Fruit fly (Drosophila melanogaster) whole organism, embryonic: ENCODE measurements around the gene CG43136.

Experiments
- Antp ChIP-seq: fragments of 200-800 bp; sonication (Bioruptor generic); optimal IDR thresholded peaks from 3 replicates; lab custom pipeline; 2016; ENCODE audit warnings: missing biosample characterization, missing genetic modification characterization
- Bgb ChIP-seq: fragments of 200-800 bp; sonication (Bioruptor generic); IDR thresholded peaks from 2 replicates; pipeline ENCODE4 v1.3.6; 2022; ENCODE audit warnings: missing biosample characterization, missing genetic modification characterization; ENCODE audit not compliant: partially characterized antibody
- CG11695 ChIP-seq: fragments of 200-800 bp; sonication (Bioruptor generic); IDR thresholded peaks from 3 replicates; pipeline ENCODE4 v1.3.6; 2022; ENCODE audit warnings: missing biosample characterization, missing genetic modification characterization
- CG12155 ChIP-seq: fragments of 200-800 bp; sonication (Bioruptor generic); optimal IDR thresholded peaks from 3 replicates; lab custom pipeline; 2016; ENCODE audit warnings: missing biosample characterization, missing genetic modification characterization
- CG12391 ChIP-seq: fragments of 200-800 bp; sonication (Bioruptor generic); optimal IDR thresholded peaks from 3 replicates; lab custom pipeline; 2018; ENCODE audit warnings: missing biosample characterization, mild to moderate bottlenecking, missing genetic modification characterization, moderate library complexity
- CG13624 ChIP-seq: fragments of 200-800 bp; sonication (Bioruptor generic); optimal IDR thresholded peaks from 2 replicates; lab custom pipeline; 2016; ENCODE audit warnings: missing biosample characterization, missing genetic modification characterization
- CG13775 ChIP-seq: fragments of 200-800 bp; sonication (Bioruptor generic); optimal IDR thresholded peaks from 3 replicates; lab custom pipeline; 2017; ENCODE audit warnings: missing biosample characterization, mild to moderate bottlenecking, missing genetic modification characterization
- CG14014 ChIP-seq: fragments of 200-800 bp; sonication (Bioruptor generic); IDR thresholded peaks from 2 replicates; pipeline ENCODE4 v1.3.6; 2022; ENCODE audit warnings: missing biosample characterization, missing genetic modification characterization
- CG14710 ChIP-seq: fragments of 200-800 bp; sonication (Bioruptor generic); optimal IDR thresholded peaks from 3 replicates; lab custom pipeline; 2019; ENCODE audit warnings: missing biosample characterization, mild to moderate bottlenecking, missing genetic modification characterization, moderate library complexity
- CG15514 ChIP-seq: fragments of 200-800 bp; sonication (Bioruptor generic); optimal IDR thresholded peaks from 3 replicates; lab custom pipeline; 2017; ENCODE audit warnings: missing biosample characterization, missing genetic modification characterization, mild to moderate bottlenecking, moderate library complexity, missing genetic modification reagents
- CG17802 ChIP-seq: fragments of 200-800 bp; sonication (Bioruptor generic); optimal IDR thresholded peaks from 2 replicates; lab custom pipeline; 2018; ENCODE audit warnings: missing biosample characterization, mild to moderate bottlenecking, missing genetic modification characterization, moderate library complexity
- CG18599 ChIP-seq: fragments of 200-800 bp; sonication (Bioruptor generic); optimal IDR thresholded peaks from 3 replicates; lab custom pipeline; 2017; ENCODE audit warnings: missing biosample characterization, missing genetic modification characterization, mild to moderate bottlenecking, moderate library complexity, missing genetic modification reagents
- CG2678 ChIP-seq: fragments of 200-800 bp; sonication (Bioruptor generic); optimal IDR thresholded peaks from 3 replicates; lab custom pipeline; 2019; ENCODE audit warnings: missing biosample characterization, mild to moderate bottlenecking, missing genetic modification characterization, moderate library complexity
- CG31388 ChIP-seq: fragments of 200-800 bp; sonication (Bioruptor generic); optimal IDR thresholded peaks from 2 replicates; lab custom pipeline; 2016; ENCODE audit warnings: missing biosample characterization, missing genetic modification characterization
- CG32772 ChIP-seq: fragments of 200-800 bp; sonication (Bioruptor generic); IDR thresholded peaks from 2 replicates; pipeline ENCODE4 v1.3.6; 2022; ENCODE audit warnings: missing biosample characterization, missing genetic modification characterization
- CG3281 ChIP-seq: fragments of 200-800 bp; sonication (Bioruptor generic); optimal IDR thresholded peaks from 3 replicates; lab custom pipeline; 2017; ENCODE audit warnings: missing biosample characterization, mild to moderate bottlenecking, missing genetic modification characterization
- CG7271 ChIP-seq: fragments of 200-800 bp; sonication (Bioruptor generic); optimal IDR thresholded peaks from 2 replicates; lab custom pipeline; 2018; ENCODE audit warnings: missing biosample characterization, mild to moderate bottlenecking, missing genetic modification characterization, moderate library complexity
- CG7987 ChIP-seq: fragments of 200-800 bp; sonication (Bioruptor generic); optimal IDR thresholded peaks from 2 replicates; lab custom pipeline; 2018; ENCODE audit warnings: missing biosample characterization, mild to moderate bottlenecking, missing genetic modification characterization, moderate library complexity
- CG8359 ChIP-seq: fragments of 200-800 bp; sonication (Bioruptor generic); optimal IDR thresholded peaks from 2 replicates; lab custom pipeline; 2017; ENCODE audit warnings: missing biosample characterization, mild to moderate bottlenecking, missing genetic modification characterization, borderline replicate concordance
- CkIIα-i1 ChIP-seq: fragments of 200-800 bp; sonication (Bioruptor generic); IDR thresholded peaks from 2 replicates; pipeline ENCODE4 v1.3.6; 2022; ENCODE audit warnings: missing biosample characterization, missing genetic modification characterization
- ERR ChIP-seq: fragments of 200-800 bp; sonication (Bioruptor generic); optimal IDR thresholded peaks from 2 replicates; lab custom pipeline; 2016; ENCODE audit warnings: missing biosample characterization, missing genetic modification characterization
- Fer1 ChIP-seq: fragments of 200-800 bp; sonication (Bioruptor generic); optimal IDR thresholded peaks from 2 replicates; lab custom pipeline; 2017; ENCODE audit warnings: missing biosample characterization, mild to moderate bottlenecking, missing genetic modification characterization
- Gsc ChIP-seq: fragments of 200-800 bp; sonication (Bioruptor generic); IDR thresholded peaks from 2 replicates; pipeline ENCODE4 v1.3.6; 2022; ENCODE audit warnings: missing biosample characterization, missing genetic modification characterization
- HmgZ ChIP-seq: fragments of 200-800 bp; sonication (Bioruptor generic); optimal IDR thresholded peaks from 2 replicates; lab custom pipeline; 2018; ENCODE audit warnings: missing biosample characterization, mild to moderate bottlenecking, missing genetic modification characterization
- Hmr ChIP-seq: fragments of 200-800 bp; sonication (Bioruptor generic); optimal IDR thresholded peaks from 3 replicates; lab custom pipeline; 2017; ENCODE audit warnings: mild to moderate bottlenecking, missing biosample characterization, missing genetic modification reagents, missing genetic modification characterization
- Max ChIP-seq: fragments of 200-800 bp; sonication (Bioruptor generic); optimal IDR thresholded peaks from 2 replicates; lab custom pipeline; 2016; ENCODE audit warnings: missing biosample characterization, mild to moderate bottlenecking, missing genetic modification characterization
- Myb ChIP-seq: fragments of 200-800 bp; sonication (Bioruptor generic); optimal IDR thresholded peaks from 2 replicates; lab custom pipeline; 2016; ENCODE audit warnings: missing biosample characterization, missing genetic modification characterization
- NFAT ChIP-seq: fragments of 200-800 bp; sonication (Bioruptor generic); IDR thresholded peaks from 2 replicates; pipeline ENCODE4 v1.3.6; 2022; ENCODE audit warnings: missing biosample characterization, missing genetic modification characterization
- NfI ChIP-seq: fragments of 200-800 bp; sonication (Bioruptor generic); optimal IDR thresholded peaks from 3 replicates; lab custom pipeline; 2018; ENCODE audit warnings: missing biosample characterization, mild to moderate bottlenecking, missing genetic modification characterization, moderate library complexity
- PHDP ChIP-seq: fragments of 200-800 bp; sonication (Bioruptor generic); optimal IDR thresholded peaks from 3 replicates; lab custom pipeline; 2018; ENCODE audit warnings: missing biosample characterization, mild to moderate bottlenecking, missing genetic modification characterization, moderate library complexity
- Rfx ChIP-seq: fragments of 200-800 bp; sonication (Bioruptor generic); IDR thresholded peaks from 2 replicates; pipeline ENCODE4 v1.3.6; 2022; ENCODE audit warnings: missing biosample characterization, missing genetic modification characterization
- Spps ChIP-seq: fragments of 200-800 bp; sonication (Bioruptor generic); optimal IDR thresholded peaks from 2 replicates; lab custom pipeline; 2018; ENCODE audit warnings: missing biosample characterization, mild to moderate bottlenecking, missing genetic modification characterization
- Taf1 ChIP-seq: fragments of 200-800 bp; sonication (Bioruptor generic); IDR thresholded peaks from 2 replicates; pipeline ENCODE4 v1.3.6; 2022; ENCODE audit warnings: missing biosample characterization, missing genetic modification characterization
- al ChIP-seq: fragments of 200-800 bp; sonication (Bioruptor generic); IDR thresholded peaks from 2 replicates; pipeline ENCODE4 v1.3.6; 2022; ENCODE audit warnings: missing biosample characterization, missing genetic modification characterization
- danr ChIP-seq: fragments of 200-800 bp; sonication (Bioruptor generic); IDR thresholded peaks from 2 replicates; pipeline ENCODE4 v1.3.6; 2022; ENCODE audit warnings: missing biosample characterization, missing genetic modification characterization
- eyg ChIP-seq: fragments of 200-800 bp; sonication (Bioruptor generic); optimal IDR thresholded peaks from 3 replicates; lab custom pipeline; 2016; ENCODE audit warnings: missing biosample characterization, missing genetic modification characterization
- gce ChIP-seq: fragments of 200-800 bp; sonication (Bioruptor generic); IDR thresholded peaks from 3 replicates; pipeline ENCODE4 v1.3.6; 2022; ENCODE audit warnings: missing biosample characterization, missing genetic modification characterization
- gro ChIP-seq: fragments of 200-800 bp; sonication (Bioruptor generic); optimal IDR thresholded peaks from 2 replicates; lab custom pipeline; 2016; ENCODE audit warnings: missing biosample characterization, missing genetic modification characterization
- her ChIP-seq: fragments of 200-800 bp; sonication (Bioruptor generic); optimal IDR thresholded peaks from 2 replicates; lab custom pipeline; 2016; ENCODE audit warnings: missing biosample characterization, missing genetic modification characterization
- lmd ChIP-seq: fragments of 200-800 bp; sonication (Bioruptor generic); IDR thresholded peaks from 2 replicates; pipeline ENCODE4 v1.3.6; 2022; ENCODE audit warnings: missing biosample characterization, missing genetic modification characterization
- mam ChIP-seq: fragments of 200-800 bp; sonication (Bioruptor generic); optimal IDR thresholded peaks from 3 replicates; lab custom pipeline; 2016; ENCODE audit warnings: missing biosample characterization, missing genetic modification characterization
- pan ChIP-seq, 4 experiments: fragments of >200 bp in 3 of 4; fragments of 200-800 bp in 1 of 4; sonication (Bioruptor generic) in 1 of 4; optimal IDR thresholded peaks in 3 of 4; IDR thresholded peaks in 1 of 4; 2 replicates each; pipeline versions ENCODE4 v1.3.6 to Lab custom; 2017 to 2022; ENCODE audit warnings: missing biosample characterization in 2 of 4, missing genetic modification characterization in 2 of 4, mixed read lengths in 1 of 4
- prd ChIP-seq, 3 experiments: fragments of >200 bp in 2 of 3; fragments of 200-800 bp in 1 of 3; sonication (Bioruptor generic) in 1 of 3; optimal IDR thresholded peaks in 2 of 3; IDR thresholded peaks in 1 of 3; 2 replicates in 2 of 3; 3 replicates in 1 of 3; pipeline versions ENCODE4 v1.3.6 to Lab custom; 2017 to 2022; ENCODE audit warnings: missing biosample characterization in 1 of 3, missing genetic modification characterization in 1 of 3
- shn ChIP-seq: fragments of 200-800 bp; sonication (Bioruptor generic); optimal IDR thresholded peaks from 3 replicates; lab custom pipeline; 2016; ENCODE audit warnings: missing biosample characterization, missing genetic modification characterization
- slou ChIP-seq: fragments of 200-800 bp; sonication (Bioruptor generic); optimal IDR thresholded peaks from 3 replicates; lab custom pipeline; 2016; ENCODE audit warnings: missing biosample characterization, missing genetic modification characterization
- vfl ChIP-seq: fragments of 200-800 bp; sonication (Bioruptor generic); optimal IDR thresholded peaks from 2 replicates; lab custom pipeline; 2016; ENCODE audit warnings: missing biosample characterization, missing genetic modification characterization
- zfh2 ChIP-seq: fragments of 200-800 bp; sonication (Bioruptor generic); optimal IDR thresholded peaks from 2 replicates; lab custom pipeline; 2016; ENCODE audit warnings: missing biosample characterization, missing genetic modification characterization

Gene CG43136

dm6 chrX:5891666-5892444 is 38.3 kb downstream of the CG43136 start (continued):
- 0 out of 2 replicates have a peak, but pooled peaks have one; percentile 20 for TF ChIP-seq Taf1 (GFP tag; lab: Robert Waterston, UW)
- TF ChIP-seq Bgb: no peak
- TF ChIP-seq CG15514: peak; percentile 50
- TF ChIP-seq her (GFP tag; lab: Kevin White, UChicago): peak; percentile 38
- TF ChIP-seq slou (GFP tag; lab: Kevin White, UChicago): peak; percentile 44
- peak; percentile 65 for TF ChIP-seq CG13624
- no peak for TF ChIP-seq CG31388 (GFP tag; lab: Kevin White, UChicago)
- peak; percentile 50 for TF ChIP-seq CG12155 (GFP tag; lab: Kevin White, UChicago)
- TF ChIP-seq CG3281: peak; percentile 37
- no peak for TF ChIP-seq CG7987
- TF ChIP-seq danr (GFP tag; lab: Robert Waterston, UW): no peak
- peak; percentile 24 for TF ChIP-seq CG13775 (GFP tag; lab: Kevin White, UChicago)
- peak; percentile 59 for TF ChIP-seq HmgZ (tag; lab: Kevin White, UChicago)
- peak; percentile 54; the same call in 1 of the 2 replicates for TF ChIP-seq al (GFP tag; lab: Robert Waterston, UW)
- no peak for TF ChIP-seq CkIIα-i1 (GFP tag; lab: Robert Waterston, UW)
- peak; percentile 9 for TF ChIP-seq NfI (GFP tag; lab: Kevin White, UChicago)
- no peak for TF ChIP-seq Fer1
- TF ChIP-seq vfl (GFP tag; lab: Kevin White, UChicago): peak; percentile 29
- peak; percentile 9 for TF ChIP-seq CG14710 (tag; lab: Kevin White, UChicago)
- peak; percentile 15 for TF ChIP-seq shn
- TF ChIP-seq Antp (GFP tag; lab: Kevin White, UChicago): peak; percentile 25
- peak; percentile 45 for TF ChIP-seq PHDP
- TF ChIP-seq NFAT (GFP tag; lab: Robert Waterston, UW): peak; percentile 51
- peak; percentile 54 for TF ChIP-seq Hmr (GFP tag; lab: Kevin White, UChicago)
- TF ChIP-seq CG11695 (GFP tag; lab: Robert Waterston, UW): 0 out of 3 replicates have a peak, but pooled peaks have one; percentile 28
- TF ChIP-seq CG2678: peak; percentile 48
- peak; percentile 48; the same call in 1 of the 2 replicates for TF ChIP-seq lmd (GFP tag; lab: Robert Waterston, UW)
- TF ChIP-seq CG14014: peak; percentile 38; the same call in 1 of the 2 replicates
- peak; percentile 60 for TF ChIP-seq Rfx
- TF ChIP-seq Spps: no peak
- peak; percentile 7 for TF ChIP-seq Max (GFP tag; lab: Kevin White, UChicago)
- TF ChIP-seq gce: no peak
- TF ChIP-seq prd (optimal IDR thresholded peaks at IDR 0.05; lab: Kevin White, UChicago): no peak
- peak; percentile 49; the same call in 2 of the 3 replicates for TF ChIP-seq prd (GFP tag; IDR thresholded peaks at IDR 0.05; lab: Robert Waterston, UW)
- TF ChIP-seq CG7271 (tag; lab: Kevin White, UChicago): no peak
- peak; percentile 57 for TF ChIP-seq mam (GFP tag; lab: Kevin White, UChicago)
- TF ChIP-seq CG17802 (tag; lab: Kevin White, UChicago): peak; percentile 3
- TF ChIP-seq CG12391 (tag; lab: Kevin White, UChicago): peak; percentile 43
- TF ChIP-seq zfh2 (GFP tag; lab: Kevin White, UChicago): peak; percentile 78
- TF ChIP-seq eyg (GFP tag; lab: Kevin White, UChicago): no peak
- no peak for TF ChIP-seq CG8359 (GFP tag; lab: Kevin White, UChicago)
- peak; percentile 61 for TF ChIP-seq gro (GFP tag; lab: Kevin White, UChicago)
- TF ChIP-seq ERR (GFP tag; lab: Kevin White, UChicago): no peak
- TF ChIP-seq Gsc (GFP tag; lab: Robert Waterston, UW): no peak
- 0 out of 2 replicates have a peak, but pooled peaks have one; percentile 31 for TF ChIP-seq CG32772 (GFP tag; lab: Robert Waterston, UW)
- TF ChIP-seq Myb (GFP tag; lab: Kevin White, UChicago): peak; percentile 38
- TF ChIP-seq CG18599: peak; percentile 62
- no peak for TF ChIP-seq pan (optimal IDR thresholded peaks at IDR 0.05; lab: Kevin White, UChicago)
- TF ChIP-seq pan (GFP tag; optimal IDR thresholded peaks at IDR 0.05 in 1 of 2, IDR thresholded peaks at IDR 0.05 in 1 of 2): peak in 1 of 2 experiments; percentile 37
